Worm (Caenorhabditis elegans): ENCODE measurements around the gene lex-1.

lex-1 gene

ce11 chrIV:12032383-12032782 lies 46.9 kb upstream of the lex-1 start (continued):
- TF ChIP-seq ttx-3 (tag; optimal IDR thresholded peaks at IDR 0.05) (no peak), ahr-1 (tag; optimal IDR thresholded peaks at IDR 0.05) (no peak), K02D7.2 (tag; optimal IDR thresholded peaks at IDR 0.05) (no peak), Y22D7AL.16 (tag; optimal IDR thresholded peaks at IDR 0.05) (no peak), ceh-31 (tag; optimal IDR thresholded peaks at IDR 0.05) (peak; percentile 75), pros-1 (tag; optimal IDR thresholded peaks at IDR 0.05) (peak; percentile 35), ceh-6 (GFP tag; optimal IDR thresholded peaks at IDR 0.05) (no peak), ceh-9 (tag; optimal IDR thresholded peaks at IDR 0.05) (no peak), nfya-1 (tag; optimal IDR thresholded peaks at IDR 0.05) (peak; percentile 84), ceh-45 (GFP tag; IDR thresholded peaks at IDR 0.05) (no peak), npax-4 (tag; optimal IDR thresholded peaks at IDR 0.05) (no peak), nhr-11 (tag; optimal IDR thresholded peaks at IDR 0.05) (no peak), C38D4.7 (GFP tag; optimal IDR thresholded peaks at IDR 0.05) (no peak), rnt-1 (tag; optimal IDR thresholded peaks at IDR 0.05) (peak; percentile 48), ceh-18 (tag; optimal IDR thresholded peaks at IDR 0.05) (peak; percentile 52), eyg-1 (tag; optimal IDR thresholded peaks at IDR 0.05) (no peak), ref-2 (tag; optimal IDR thresholded peaks at IDR 0.05) (peak; percentile 86)

ce11 chrIV:12033985-12034384 lies 45.3 kb upstream of the lex-1 start, which contains the start of gene sqst-1:
sqst-1 (plus strand) TSS chrIV:12034282.
- TF ChIP-seq pqm-1 (tag; optimal IDR thresholded peaks at IDR 0.05) (no peak), ceh-24 (tag; optimal IDR thresholded peaks at IDR 0.05) (no peak)

ce11 chrIV:12034776-12035175 lies 44.5 kb upstream of the lex-1 start:
- no peak for TF ChIP-seq ceh-2 (tag; optimal IDR thresholded peaks at IDR 0.05)
- no peak for TF ChIP-seq madf-2 (tag; optimal IDR thresholded peaks at IDR 0.05)
- TF ChIP-seq hlh-6 (tag; optimal IDR thresholded peaks at IDR 0.05): no peak

- TF ChIP-seq syd-9 (tag; optimal IDR thresholded peaks at IDR 0.05) (no peak), ama-1 (optimal IDR thresholded peaks at IDR 0.05) (no peak), zip-5 (tag; optimal IDR thresholded peaks at IDR 0.05) (no peak), pqm-1 (tag; optimal IDR thresholded peaks at IDR 0.05) (no peak), ceh-24 (tag; optimal IDR thresholded peaks at IDR 0.05) (no peak), ceh-6 (GFP tag; optimal IDR thresholded peaks at IDR 0.05) (no peak), gmeb-2 (tag; optimal IDR thresholded peaks at IDR 0.05) (no peak), unc-42 (tag; optimal IDR thresholded peaks at IDR 0.05) (no peak), pha-4 (tag; optimal IDR thresholded peaks at IDR 0.05) (no peak), C38D4.7 (GFP tag; optimal IDR thresholded peaks at IDR 0.05) (no peak), ahr-1 (tag; optimal IDR thresholded peaks at IDR 0.05) (no peak), ceh-30 (tag; optimal IDR thresholded peaks at IDR 0.05) (no peak), unc-3 (GFP tag; conservative IDR thresholded peaks at IDR 0.05) (no peak), unc-3 (tag; optimal IDR thresholded peaks at IDR 0.05) (no peak), sdc-2 (tag; optimal IDR thresholded peaks at IDR 0.05) (no peak), ceh-48 (tag; optimal IDR thresholded peaks at IDR 0.05) (no peak), ceh-2 (tag; optimal IDR thresholded peaks at IDR 0.05) (no peak), hlh-13 (GFP tag; optimal IDR thresholded peaks at IDR 0.05) (no peak), npax-4 (tag; optimal IDR thresholded peaks at IDR 0.05) (no peak), elt-2 (tag; optimal IDR thresholded peaks at IDR 0.05) (no peak)
These were observed 43.9 kb upstream of the lex-1 start for ce11 chrIV:12035422-12035821.

ce11 chrIV:12036924-12037323 lies 42.3 kb upstream of the lex-1 start:
- no peak for TF ChIP-seq K09A11.1 (tag; optimal IDR thresholded peaks at IDR 0.05; ENCODE audit: insufficient read depth)
- peak; percentile 60 for TF ChIP-seq ama-1 (optimal IDR thresholded peaks at IDR 0.05)
- TF ChIP-seq ceh-9 (tag; optimal IDR thresholded peaks at IDR 0.05): no peak
- TF ChIP-seq unc-55 (GFP tag; optimal IDR thresholded peaks at IDR 0.05): no peak

All from whole organism, late embryonic.